Fruit fly (Drosophila melanogaster): ENCODE measurements around the gene CG9525.

dm6 chr2L:8974506-8974905 lies 12.4 kb upstream of the CG9525 start:
- no peak for TF ChIP-seq CG7368 (GFP tag; optimal IDR thresholded peaks at IDR 0.05)
- no peak for TF ChIP-seq OdsH (GFP tag; optimal IDR thresholded peaks at IDR 0.05)
- no peak for TF ChIP-seq Ets96B (tag; optimal IDR thresholded peaks at IDR 0.05)
- no peak for TF ChIP-seq CG34406 (GFP tag; optimal IDR thresholded peaks at IDR 0.05)

All from whole organism, prepupa.